Fruit fly (Drosophila melanogaster) whole organism: Measurements from ENCODE around the gene Mzt1.

Source experiments
- CG8478 ChIP-seq: fragments of >200 bp; optimal IDR thresholded peaks from 2 replicates; lab custom pipeline; 2018; ENCODE audit warnings: inconsistent platforms
- Dll ChIP-seq: fragments of >200 bp; optimal IDR thresholded peaks from 2 replicates; lab custom pipeline; 2017
- EcR ChIP-seq, 2 experiments: fragments of >200 bp; optimal IDR thresholded peaks; 2 replicates each; lab custom pipeline; 2017; ENCODE audit warnings: missing biosample characterization in 2 of 2, missing genetic modification characterization in 2 of 2, missing genetic modification reagents in 2 of 2
- pan ChIP-seq: fragments of >200 bp; optimal IDR thresholded peaks from 2 replicates; lab custom pipeline; 2017
- psq ChIP-seq: fragments of >200 bp; optimal IDR thresholded peaks from 2 replicates; lab custom pipeline; 2017
- usp ChIP-seq: fragments of >200 bp; optimal IDR thresholded peaks from 2 replicates; lab custom pipeline; 2017; ENCODE audit warnings: missing biosample characterization, missing genetic modification characterization, mixed read lengths

- TF ChIP-seq psq (lab: Kevin White, UChicago) (no peak), Dll (no peak), EcR (GFP tag; optimal IDR thresholded peaks at IDR 0.05; lab: Kevin White, UChicago) (no peak), pan (lab: Kevin White, UChicago) (no peak), CG8478 (no peak), usp (no peak)
These were observed 3.6 kb upstream of the Mzt1 start for dm6 chr3L:2385325-2386007.
